Worm (Caenorhabditis elegans) whole organism, young adult: Measurements from ENCODE around the gene F59F3.6.

Experiments
- B0019.2 ChIP-seq: fragments of 200-800 bp; sonication (Bioruptor generic); conservative IDR thresholded peaks from 2 replicates; pipeline ENCODE4 v1.3.6; 2022; ENCODE audit warnings: missing genetic modification reagents, missing genetic modification characterization, missing compliant biosample characterization
- B0035.1 ChIP-seq: sonication (generic microtip); optimal IDR thresholded peaks from 2 replicates; lab custom pipeline; 2016; ENCODE audit warnings: missing genetic modification characterization, mild to moderate bottlenecking, missing compliant biosample characterization, missing genotype, missing genetic modification reagents
- B0336.3 ChIP-seq: fragments of 200-800 bp; sonication (Bioruptor generic); IDR thresholded peaks from 2 replicates; pipeline ENCODE4 v1.3.6; 2022; ENCODE audit warnings: missing genetic modification characterization, missing compliant biosample characterization
- C06A6.2 ChIP-seq: fragments of 200-800 bp; sonication (Bioruptor generic); conservative IDR thresholded peaks from 2 replicates; pipeline ENCODE4 v1.3.6; 2022; ENCODE audit warnings: missing genetic modification characterization, missing compliant biosample characterization
- F10E7.11 ChIP-seq: sonication (generic microtip); optimal IDR thresholded peaks from 2 replicates; lab custom pipeline; 2017; ENCODE audit warnings: mild to moderate bottlenecking, missing genetic modification characterization, moderate library complexity, missing compliant biosample characterization
- F37B4.10 ChIP-seq: fragments of 200-800 bp; sonication (Bioruptor generic); IDR thresholded peaks from 2 replicates; pipeline ENCODE4 v1.3.6; 2022; ENCODE audit warnings: missing genetic modification characterization, missing compliant biosample characterization
- F49E8.2 ChIP-seq: sonication (generic microtip); optimal IDR thresholded peaks from 3 replicates; lab custom pipeline; 2017; ENCODE audit warnings: missing genetic modification characterization, mild to moderate bottlenecking, missing compliant biosample characterization, antibody characterized with exemption, moderate library complexity; ENCODE audit not compliant: insufficient read depth
- F52B5.7 ChIP-seq: sonication (generic microtip); optimal IDR thresholded peaks from 2 replicates; lab custom pipeline; 2016; ENCODE audit warnings: mild to moderate bottlenecking, missing genetic modification characterization, missing compliant biosample characterization
- F57A8.1 ChIP-seq: fragments of 200-800 bp; sonication (Bioruptor generic); optimal IDR thresholded peaks from 2 replicates; lab custom pipeline; 2018; ENCODE audit warnings: mild to moderate bottlenecking, missing genetic modification characterization, moderate library complexity, missing compliant biosample characterization
- K12H6.12 ChIP-seq: fragments of 200-800 bp; sonication (Bioruptor generic); optimal IDR thresholded peaks from 2 replicates; lab custom pipeline; 2018; ENCODE audit warnings: mild to moderate bottlenecking, missing genetic modification characterization, missing compliant biosample characterization
- T07F8.4 ChIP-seq: sonication (generic microtip); optimal IDR thresholded peaks from 2 replicates; lab custom pipeline; 2016; ENCODE audit warnings: mild to moderate bottlenecking, missing genetic modification characterization, moderate library complexity, missing compliant biosample characterization
- ZK185.1 ChIP-seq: sonication (generic microtip); optimal IDR thresholded peaks from 2 replicates; lab custom pipeline; 2016; ENCODE audit warnings: mild to moderate bottlenecking, missing genetic modification characterization, missing compliant biosample characterization; ENCODE audit not compliant: poor library complexity, severe bottlenecking
- akir-1 ChIP-seq: fragments of 200-800 bp; sonication (Bioruptor generic); optimal IDR thresholded peaks from 2 replicates; lab custom pipeline; 2018; ENCODE audit warnings: mild to moderate bottlenecking, missing genetic modification characterization, moderate library complexity, missing compliant biosample characterization
- atf-7 ChIP-seq: sonication (generic microtip); optimal IDR thresholded peaks from 2 replicates; lab custom pipeline; 2017; ENCODE audit warnings: mild to moderate bottlenecking, missing genetic modification characterization, missing compliant biosample characterization
- athp-1 ChIP-seq: sonication (generic microtip); optimal IDR thresholded peaks from 2 replicates; lab custom pipeline; 2017; ENCODE audit warnings: mild to moderate bottlenecking, missing genetic modification characterization, missing compliant biosample characterization
- attf-3 ChIP-seq: fragments of 200-800 bp; sonication (Bioruptor generic); conservative IDR thresholded peaks from 2 replicates; pipeline ENCODE4 v1.3.6; 2022; ENCODE audit warnings: missing genetic modification reagents, missing genetic modification characterization, missing compliant biosample characterization
- attf-5 ChIP-seq: fragments of 200-800 bp; sonication (Bioruptor generic); optimal IDR thresholded peaks from 2 replicates; lab custom pipeline; 2018; ENCODE audit warnings: mild to moderate bottlenecking, missing genetic modification characterization, missing compliant biosample characterization
- cebp-1 ChIP-seq, 2 experiments: fragments of 200-800 bp in 1 of 2; sonication (Bioruptor generic) in 1 of 2; sonication (generic microtip) in 1 of 2; IDR thresholded peaks in 1 of 2; optimal IDR thresholded peaks in 1 of 2; 2 replicates each; pipeline versions ENCODE4 v1.3.6 to Lab custom; 2017 to 2022; ENCODE audit warnings: missing compliant biosample characterization in 2 of 2, missing genetic modification characterization in 2 of 2, mild to moderate bottlenecking in 1 of 2, missing genetic modification reagents in 1 of 2, moderate library complexity in 1 of 2
- cebp-2 ChIP-seq: fragments of 200-800 bp; sonication (Bioruptor generic); IDR thresholded peaks from 2 replicates; pipeline ENCODE4 v1.3.6; 2022; ENCODE audit warnings: missing genetic modification characterization, missing compliant biosample characterization
- ceh-27 ChIP-seq: fragments of 200-800 bp; sonication (Bioruptor generic); optimal IDR thresholded peaks from 2 replicates; lab custom pipeline; 2018; ENCODE audit warnings: mild to moderate bottlenecking, missing genetic modification characterization, moderate library complexity, missing compliant biosample characterization
- dpff-1 ChIP-seq: sonication (generic microtip); optimal IDR thresholded peaks from 2 replicates; lab custom pipeline; 2017; ENCODE audit warnings: mild to moderate bottlenecking, missing genetic modification characterization, missing compliant biosample characterization
- egrh-3 ChIP-seq: fragments of 200-800 bp; sonication (Bioruptor generic); IDR thresholded peaks from 2 replicates; pipeline ENCODE4 v1.3.6; 2022; ENCODE audit warnings: missing genetic modification reagents, missing genetic modification characterization, missing compliant biosample characterization
- ets-4 ChIP-seq: fragments of 200-800 bp; sonication (Bioruptor generic); optimal IDR thresholded peaks from 2 replicates; lab custom pipeline; 2018; ENCODE audit warnings: mild to moderate bottlenecking, missing genetic modification characterization, missing compliant biosample characterization
- gei-17 ChIP-seq: fragments of 200-800 bp; sonication (Bioruptor generic); optimal IDR thresholded peaks from 2 replicates; lab custom pipeline; 2018; ENCODE audit warnings: mild to moderate bottlenecking, missing genetic modification characterization, missing compliant biosample characterization
- hrde-1 ChIP-seq: sonication (generic microtip); optimal IDR thresholded peaks from 2 replicates; lab custom pipeline; 2016; ENCODE audit warnings: missing genetic modification characterization, mild to moderate bottlenecking, missing compliant biosample characterization, moderate library complexity, missing genotype, missing genetic modification reagents, borderline replicate concordance
- let-607 ChIP-seq, 2 experiments: fragments of 200-800 bp in 1 of 2; sonication (Bioruptor generic) in 1 of 2; sonication (generic microtip) in 1 of 2; optimal IDR thresholded peaks; 2 replicates each; lab custom pipeline; 2016 to 2018; ENCODE audit warnings: mild to moderate bottlenecking in 2 of 2, missing compliant biosample characterization in 2 of 2, missing genetic modification characterization in 2 of 2, moderate library complexity in 2 of 2, missing genotype in 1 of 2
- lin-26 ChIP-seq: fragments of 200-800 bp; sonication (Bioruptor generic); IDR thresholded peaks from 2 replicates; pipeline ENCODE4 v1.3.6; 2022; ENCODE audit warnings: missing genetic modification reagents, missing genetic modification characterization, missing compliant biosample characterization
- lin-35 ChIP-seq, 3 experiments: fragments of 150-350 bp in 2 of 3; sonication (generic microtip) in 1 of 3; optimal IDR thresholded peaks; 2 replicates each; lab custom pipeline; 2014 to 2018; ENCODE audit warnings: missing biosample characterization in 3 of 3, missing genetic modification characterization in 3 of 3, missing genetic modification reagents in 3 of 3
- lin-40 ChIP-seq: sonication (generic microtip); optimal IDR thresholded peaks from 2 replicates; lab custom pipeline; 2016; ENCODE audit warnings: missing genetic modification characterization, mild to moderate bottlenecking, missing compliant biosample characterization, missing genotype, missing genetic modification reagents
- lin-54 ChIP-seq: fragments of 200-800 bp; sonication (Bioruptor generic); optimal IDR thresholded peaks from 2 replicates; lab custom pipeline; 2018; ENCODE audit warnings: mild to moderate bottlenecking, missing genetic modification characterization, missing compliant biosample characterization
- madf-10 ChIP-seq: sonication (generic microtip); optimal IDR thresholded peaks from 2 replicates; lab custom pipeline; 2016; ENCODE audit warnings: mild to moderate bottlenecking, missing genetic modification characterization, missing compliant biosample characterization
- mcd-1 ChIP-seq: fragments of 200-800 bp; sonication (Bioruptor generic); IDR thresholded peaks from 2 replicates; pipeline ENCODE4 v1.3.6; 2022; ENCODE audit warnings: missing genetic modification reagents, missing genetic modification characterization, missing compliant biosample characterization
- mxl-1 ChIP-seq: sonication (generic microtip); optimal IDR thresholded peaks from 2 replicates; lab custom pipeline; 2016; ENCODE audit warnings: missing genetic modification characterization, missing compliant biosample characterization
- nhr-120 ChIP-seq: fragments of 200-800 bp; sonication (Bioruptor generic); IDR thresholded peaks from 2 replicates; pipeline ENCODE4 v1.3.6; 2022; ENCODE audit warnings: missing genetic modification characterization, missing compliant biosample characterization
- nhr-27 ChIP-seq: fragments of 200-800 bp; sonication (Bioruptor generic); optimal IDR thresholded peaks from 2 replicates; lab custom pipeline; 2018; ENCODE audit warnings: mild to moderate bottlenecking, missing genetic modification characterization, moderate library complexity, missing compliant biosample characterization
- nhr-80 ChIP-seq: sonication (generic microtip); optimal IDR thresholded peaks from 2 replicates; lab custom pipeline; 2016; ENCODE audit warnings: missing genetic modification characterization, missing compliant biosample characterization
- pbrm-1 ChIP-seq: fragments of 200-800 bp; sonication (Bioruptor generic); IDR thresholded peaks from 2 replicates; pipeline ENCODE4 v1.3.6; 2022; ENCODE audit warnings: missing genetic modification reagents, missing genetic modification characterization, missing compliant biosample characterization
- rcor-1 ChIP-seq: fragments of 200-800 bp; sonication (Bioruptor generic); IDR thresholded peaks from 2 replicates; pipeline ENCODE4 v1.3.6; 2022; ENCODE audit warnings: missing genetic modification reagents, missing genetic modification characterization, missing compliant biosample characterization
- rec-8 ChIP-seq, 2 experiments: sonication (generic microtip); optimal IDR thresholded peaks; 2 replicates each; lab custom pipeline; 2016; ENCODE audit warnings: mild to moderate bottlenecking in 2 of 2, missing genetic modification characterization in 2 of 2, missing genetic modification reagents in 2 of 2, missing genotype in 2 of 2, missing biosample characterization in 1 of 2, missing compliant biosample characterization in 1 of 2, moderate library complexity in 1 of 2
- repo-1 ChIP-seq: sonication (generic microtip); optimal IDR thresholded peaks from 2 replicates; lab custom pipeline; 2017; ENCODE audit warnings: mild to moderate bottlenecking, missing genetic modification characterization, missing compliant biosample characterization
- somi-1 ChIP-seq: fragments of 200-800 bp; sonication (Bioruptor generic); optimal IDR thresholded peaks from 2 replicates; lab custom pipeline; 2018; ENCODE audit warnings: mild to moderate bottlenecking, missing genetic modification characterization, missing compliant biosample characterization
- zfh-2 ChIP-seq: fragments of 200-800 bp; sonication (Bioruptor generic); conservative IDR thresholded peaks from 2 replicates; pipeline ENCODE4 v1.3.6; 2022; ENCODE audit warnings: missing genetic modification reagents, missing genetic modification characterization, missing compliant biosample characterization
- zim-3 ChIP-seq: sonication (generic microtip); optimal IDR thresholded peaks from 2 replicates; lab custom pipeline; 2017; ENCODE audit warnings: mild to moderate bottlenecking, missing genetic modification characterization, moderate library complexity, missing compliant biosample characterization
- ztf-18 ChIP-seq: sonication (generic microtip); optimal IDR thresholded peaks from 2 replicates; lab custom pipeline; 2016; ENCODE audit warnings: missing genotype, mild to moderate bottlenecking, missing genetic modification characterization, missing compliant biosample characterization
- ztf-25 ChIP-seq: fragments of 200-800 bp; sonication (Bioruptor generic); IDR thresholded peaks from 2 replicates; pipeline ENCODE4 v1.3.6; 2022; ENCODE audit warnings: missing genetic modification reagents, missing genetic modification characterization, missing compliant biosample characterization
- ztf-26 ChIP-seq: sonication (generic microtip); optimal IDR thresholded peaks from 2 replicates; lab custom pipeline; 2017; ENCODE audit warnings: missing genetic modification characterization, missing compliant biosample characterization

Gene F59F3.6

ce11 chrX:11031047-11031695 is 32.1 kb upstream of the F59F3.6 start:
- no peak for TF ChIP-seq dpff-1 (tag; lab: Kevin White, UChicago)
- no peak for TF ChIP-seq nhr-120 (GFP tag; lab: Robert Waterston, UW)
- TF ChIP-seq F57A8.1 (GFP tag; lab: Kevin White, UChicago), result peak; percentile 9
- TF ChIP-seq athp-1 (tag; lab: Kevin White, UChicago), result peak; percentile 38
- peak; percentile 54 for TF ChIP-seq T07F8.4 (tag; lab: Kevin White, UChicago)
- TF ChIP-seq hrde-1 (tag; lab: Kevin White, UChicago), result no peak
- TF ChIP-seq C06A6.2 (GFP tag; lab: Robert Waterston, UW), result peak; percentile 51; the same call in 1 of the 2 replicates
- peak; percentile 81 for TF ChIP-seq attf-5 (GFP tag; lab: Kevin White, UChicago)
- peak; percentile 14; the same call in 1 of the 2 replicates for TF ChIP-seq rcor-1 (GFP tag; lab: Robert Waterston, UW)
- peak; percentile 80 for TF ChIP-seq ceh-27 (GFP tag; lab: Kevin White, UChicago)
- peak; percentile 72 for TF ChIP-seq mcd-1 (GFP tag; lab: Robert Waterston, UW)
- peak; percentile 74 for TF ChIP-seq gei-17 (GFP tag; lab: Kevin White, UChicago)
- no peak for TF ChIP-seq zim-3 (tag; lab: Kevin White, UChicago)
- peak; percentile 83 for TF ChIP-seq ztf-26 (tag; lab: Kevin White, UChicago)
- TF ChIP-seq atf-7 (tag; lab: Kevin White, UChicago), result peak; percentile 73
- peak; percentile 22 for TF ChIP-seq nhr-27
- peak; percentile 2 for TF ChIP-seq lin-54 (GFP tag; lab: Kevin White, UChicago)
- 0 out of 2 replicates have a peak, but pooled peaks have one; percentile 2 for TF ChIP-seq ztf-25
- no peak for TF ChIP-seq B0019.2 (GFP tag; lab: Robert Waterston, UW)
- peak; percentile 72 for TF ChIP-seq ets-4 (GFP tag; lab: Kevin White, UChicago)
- TF ChIP-seq ztf-18 (tag; lab: Kevin White, UChicago), result peak; percentile 55
- no peak; the same call in 1 of the 2 replicates for TF ChIP-seq attf-3 (GFP tag; lab: Robert Waterston, UW)
- TF ChIP-seq rec-8 (tag; optimal IDR thresholded peaks at IDR 0.05; lab: Kevin White, UChicago), result peak in 1 of 2 experiments; percentile 52
- TF ChIP-seq lin-26 (GFP tag; lab: Robert Waterston, UW), result 0 out of 2 replicates have a peak, but pooled peaks have one; percentile 45
- peak; percentile 52 to 80 for TF ChIP-seq let-607 (tag; optimal IDR thresholded peaks at IDR 0.05; lab: Kevin White, UChicago)
- TF ChIP-seq madf-10, result peak; percentile 62
- TF ChIP-seq F49E8.2 (tag; lab: Kevin White, UChicago), result no peak
- TF ChIP-seq repo-1 (tag; lab: Kevin White, UChicago), result peak; percentile 68
- TF ChIP-seq lin-35 (GFP tag; optimal IDR thresholded peaks at IDR 0.05; lab: Kevin White, UChicago), result peak in 1 of 3 experiments; percentile 64
- peak; percentile 97 for TF ChIP-seq K12H6.12 (tag; lab: Kevin White, UChicago)
- peak; percentile 55 for TF ChIP-seq mxl-1
- peak; percentile 78 for TF ChIP-seq nhr-80 (tag; lab: Kevin White, UChicago)
- peak; percentile 52 for TF ChIP-seq somi-1 (GFP tag; lab: Kevin White, UChicago)
- TF ChIP-seq pbrm-1, result peak; percentile 63
- peak; percentile 72 for TF ChIP-seq ZK185.1
- TF ChIP-seq lin-40 (tag; lab: Kevin White, UChicago), result peak; percentile 94
- no peak for TF ChIP-seq cebp-2 (GFP tag; lab: Robert Waterston, UW)
- peak; percentile 86 for TF ChIP-seq egrh-3 (GFP tag; lab: Robert Waterston, UW)
- TF ChIP-seq cebp-1 (GFP tag; IDR thresholded peaks at IDR 0.05; lab: Robert Waterston, UW), result peak; percentile 48; the same call in 1 of the 2 replicates
- peak; percentile 81 for TF ChIP-seq cebp-1 (tag; optimal IDR thresholded peaks at IDR 0.05; lab: Kevin White, UChicago)
- TF ChIP-seq B0035.1 (tag; lab: Kevin White, UChicago), result peak; percentile 54
- TF ChIP-seq akir-1 (GFP tag; lab: Kevin White, UChicago), result peak; percentile 57
- peak; percentile 31 for TF ChIP-seq F52B5.7 (tag; lab: Kevin White, UChicago)
- peak; percentile 99 for TF ChIP-seq zfh-2
- TF ChIP-seq F10E7.11, result peak; percentile 37
- TF ChIP-seq B0336.3 (GFP tag; lab: Robert Waterston, UW), result no peak; the same call in 1 of the 2 replicates
- TF ChIP-seq F37B4.10 (GFP tag; lab: Robert Waterston, UW), result 0 out of 2 replicates have a peak, but pooled peaks have one; percentile 22
